Fruit fly (Drosophila melanogaster) whole organism, embryonic: Measurements from ENCODE around the gene ghi.

ENCODE experiments used
- Ada2b ChIP-seq: fragments of 200-800 bp; sonication (Bioruptor generic); IDR thresholded peaks from 2 replicates; pipeline ENCODE4 v1.3.6; 2022; ENCODE audit warnings: missing biosample characterization, missing genetic modification characterization
- Awh ChIP-seq: fragments of 200-800 bp; sonication (Bioruptor generic); IDR thresholded peaks from 2 replicates; pipeline ENCODE4, ENCODE4 v1.3.6; 2022; ENCODE audit warnings: missing biosample characterization, missing genetic modification characterization
- CG10274 ChIP-seq: fragments of 200-800 bp; sonication (Bioruptor generic); optimal IDR thresholded peaks from 3 replicates; lab custom pipeline; 2017; ENCODE audit warnings: missing biosample characterization, mild to moderate bottlenecking, missing genetic modification characterization
- CG11247 ChIP-seq: fragments of 200-800 bp; sonication (Bioruptor generic); IDR thresholded peaks from 2 replicates; pipeline ENCODE4 v1.3.6; 2022; ENCODE audit warnings: missing biosample characterization, missing genetic modification characterization
- CG11723 ChIP-seq: fragments of 200-800 bp; sonication (Bioruptor generic); optimal IDR thresholded peaks from 2 replicates; lab custom pipeline; 2017; ENCODE audit warnings: missing biosample characterization, mild to moderate bottlenecking, missing genetic modification characterization
- CG12155 ChIP-seq: fragments of 200-800 bp; sonication (Bioruptor generic); optimal IDR thresholded peaks from 3 replicates; lab custom pipeline; 2016; ENCODE audit warnings: missing biosample characterization, missing genetic modification characterization
- CG14667 ChIP-seq: fragments of 200-800 bp; sonication (Bioruptor generic); IDR thresholded peaks from 2 replicates; pipeline ENCODE4 v1.3.6; 2022; ENCODE audit warnings: missing biosample characterization, missing genetic modification characterization
- CG15011 ChIP-seq: fragments of 200-800 bp; sonication (Bioruptor generic); optimal IDR thresholded peaks from 3 replicates; lab custom pipeline; 2018; ENCODE audit warnings: missing biosample characterization, mild to moderate bottlenecking, missing genetic modification characterization
- CG16779 ChIP-seq: fragments of 200-800 bp; sonication (Bioruptor generic); IDR thresholded peaks from 2 replicates; pipeline ENCODE4 v1.3.6; 2022; ENCODE audit warnings: missing biosample characterization, missing genetic modification characterization
- CG18764 ChIP-seq: fragments of 200-800 bp; sonication (Bioruptor generic); optimal IDR thresholded peaks from 3 replicates; lab custom pipeline; 2016; ENCODE audit warnings: missing biosample characterization, missing genetic modification characterization
- CG2129 ChIP-seq: fragments of 200-800 bp; sonication (Bioruptor generic); IDR thresholded peaks from 2 replicates; pipeline ENCODE4 v1.3.6; 2022; ENCODE audit warnings: missing biosample characterization, missing genetic modification characterization; ENCODE audit not compliant: partially characterized antibody
- CG2199 ChIP-seq: fragments of 200-800 bp; sonication (Bioruptor generic); IDR thresholded peaks from 3 replicates; pipeline ENCODE4 v1.3.6; 2022; ENCODE audit warnings: missing biosample characterization, missing genetic modification characterization
- CG33213 ChIP-seq: fragments of 200-800 bp; sonication (Bioruptor generic); optimal IDR thresholded peaks from 3 replicates; lab custom pipeline; 2016; ENCODE audit warnings: missing biosample characterization, missing genetic modification characterization
- CG33557 ChIP-seq: fragments of 200-800 bp; sonication (Bioruptor generic); optimal IDR thresholded peaks from 2 replicates; lab custom pipeline; 2019; ENCODE audit warnings: missing biosample characterization, mild to moderate bottlenecking, missing genetic modification characterization, moderate library complexity
- CG34224 ChIP-seq: fragments of 200-800 bp; sonication (Bioruptor generic); IDR thresholded peaks from 3 replicates; pipeline ENCODE4 v1.3.6; 2022; ENCODE audit warnings: missing biosample characterization, missing genetic modification characterization; ENCODE audit not compliant: partially characterized antibody
- CG3847 ChIP-seq: fragments of 200-800 bp; sonication (Bioruptor generic); IDR thresholded peaks from 2 replicates; pipeline ENCODE4 v1.3.6; 2022; ENCODE audit warnings: missing biosample characterization, missing genetic modification characterization
- CG8089 ChIP-seq: fragments of 200-800 bp; sonication (Bioruptor generic); optimal IDR thresholded peaks from 3 replicates; lab custom pipeline; 2016; ENCODE audit warnings: missing biosample characterization, missing genetic modification characterization
- CG9437 ChIP-seq: fragments of 200-800 bp; sonication (Bioruptor generic); optimal IDR thresholded peaks from 2 replicates; lab custom pipeline; 2018; ENCODE audit warnings: missing biosample characterization, mild to moderate bottlenecking, missing genetic modification characterization
- CTCF ChIP-seq: fragments of 200-800 bp; sonication (Bioruptor generic); optimal IDR thresholded peaks from 2 replicates; lab custom pipeline; 2017; ENCODE audit warnings: missing biosample characterization, mild to moderate bottlenecking, missing genetic modification characterization, moderate library complexity
- Max ChIP-seq: fragments of 200-800 bp; sonication (Bioruptor generic); optimal IDR thresholded peaks from 2 replicates; lab custom pipeline; 2016; ENCODE audit warnings: missing biosample characterization, mild to moderate bottlenecking, missing genetic modification characterization
- Med ChIP-seq: fragments of 200-800 bp; sonication (Bioruptor generic); peaks from one replicate; lab custom pipeline; 2016; ENCODE audit warnings: missing biosample characterization, missing genetic modification characterization, mild to moderate bottlenecking, inconsistent platforms, moderate library complexity
- NFAT ChIP-seq: fragments of 200-800 bp; sonication (Bioruptor generic); IDR thresholded peaks from 2 replicates; pipeline ENCODE4 v1.3.6; 2022; ENCODE audit warnings: missing biosample characterization, missing genetic modification characterization
- NfI ChIP-seq: fragments of 200-800 bp; sonication (Bioruptor generic); optimal IDR thresholded peaks from 3 replicates; lab custom pipeline; 2018; ENCODE audit warnings: missing biosample characterization, mild to moderate bottlenecking, missing genetic modification characterization, moderate library complexity
- Oli ChIP-seq: fragments of 200-800 bp; sonication (Bioruptor generic); optimal IDR thresholded peaks from 2 replicates; lab custom pipeline; 2018; ENCODE audit warnings: missing biosample characterization, mild to moderate bottlenecking, missing genetic modification characterization, moderate library complexity
- Pdp1 ChIP-seq, 2 experiments: fragments of 200-800 bp; sonication (Bioruptor generic); optimal IDR thresholded peaks; 3 replicates each; lab custom pipeline; 2016; ENCODE audit warnings: missing biosample characterization in 2 of 2, missing genetic modification characterization in 2 of 2, mild to moderate bottlenecking in 1 of 2, moderate library complexity in 1 of 2
- Ravus ChIP-seq: fragments of 200-800 bp; sonication (Bioruptor generic); IDR thresholded peaks from 2 replicates; pipeline ENCODE4 v1.3.6; 2022; ENCODE audit warnings: missing biosample characterization, missing genetic modification characterization
- Sry-β ChIP-seq: fragments of 200-800 bp; sonication (Bioruptor generic); optimal IDR thresholded peaks from 2 replicates; lab custom pipeline; 2018; ENCODE audit warnings: missing biosample characterization, mild to moderate bottlenecking, missing genetic modification characterization, moderate library complexity
- Trl ChIP-seq, 3 experiments: fragments of >200 bp in 2 of 3; fragments of 200-800 bp in 1 of 3; sonication (Bioruptor generic) in 1 of 3; optimal IDR thresholded peaks; 2 replicates in 1 of 3; 3 replicates in 2 of 3; lab custom pipeline; 2016 to 2017; ENCODE audit warnings: missing biosample characterization in 1 of 3, missing genetic modification characterization in 1 of 3
- al ChIP-seq: fragments of 200-800 bp; sonication (Bioruptor generic); IDR thresholded peaks from 2 replicates; pipeline ENCODE4 v1.3.6; 2022; ENCODE audit warnings: missing biosample characterization, missing genetic modification characterization
- aop ChIP-seq: fragments of 200-800 bp; sonication (Bioruptor generic); IDR thresholded peaks from 2 replicates; pipeline ENCODE4 v1.3.6; 2022; ENCODE audit warnings: missing biosample characterization, missing genetic modification characterization
- ara ChIP-seq: fragments of 200-800 bp; sonication (Bioruptor generic); IDR thresholded peaks from 2 replicates; pipeline ENCODE4 v1.3.6; 2022; ENCODE audit warnings: missing biosample characterization, missing genetic modification characterization
- bbx ChIP-seq: fragments of 200-800 bp; sonication (Bioruptor generic); IDR thresholded peaks from 2 replicates; pipeline ENCODE4 v1.3.6; 2022; ENCODE audit warnings: missing biosample characterization, missing genetic modification characterization; ENCODE audit not compliant: partially characterized antibody
- cad ChIP-seq: fragments of >200 bp; optimal IDR thresholded peaks from 2 replicates; lab custom pipeline; 2017; ENCODE audit warnings: missing biosample characterization, missing genetic modification characterization
- caup ChIP-seq: fragments of 200-800 bp; sonication (Bioruptor generic); optimal IDR thresholded peaks from 3 replicates; lab custom pipeline; 2017; ENCODE audit warnings: missing biosample characterization, mild to moderate bottlenecking, missing genetic modification characterization, moderate library complexity; ENCODE audit not compliant: severe bottlenecking
- ci ChIP-seq: fragments of 200-800 bp; sonication (Bioruptor generic); IDR thresholded peaks from 3 replicates; pipeline ENCODE4 v1.3.6; 2022; ENCODE audit warnings: missing biosample characterization, missing genetic modification characterization
- ewg ChIP-seq: fragments of 200-800 bp; sonication (Bioruptor generic); optimal IDR thresholded peaks from 3 replicates; lab custom pipeline; 2017; ENCODE audit warnings: mild to moderate bottlenecking, missing biosample characterization, missing genetic modification reagents, missing genetic modification characterization
- fu2 ChIP-seq: fragments of 200-800 bp; sonication (Bioruptor generic); optimal IDR thresholded peaks from 2 replicates; lab custom pipeline; 2016; ENCODE audit warnings: missing biosample characterization, missing genetic modification characterization
- ind ChIP-seq: fragments of 200-800 bp; sonication (Bioruptor generic); optimal IDR thresholded peaks from 3 replicates; lab custom pipeline; 2016; ENCODE audit warnings: missing biosample characterization, missing genetic modification characterization
- jumu ChIP-seq: fragments of 200-800 bp; sonication (Bioruptor generic); optimal IDR thresholded peaks from 3 replicates; lab custom pipeline; 2016; ENCODE audit warnings: missing biosample characterization, missing genetic modification characterization
- lilli ChIP-seq: fragments of 200-800 bp; sonication (Bioruptor generic); optimal IDR thresholded peaks from 3 replicates; lab custom pipeline; 2016; ENCODE audit warnings: missing biosample characterization, missing genetic modification characterization
- mam ChIP-seq: fragments of 200-800 bp; sonication (Bioruptor generic); optimal IDR thresholded peaks from 3 replicates; lab custom pipeline; 2016; ENCODE audit warnings: missing biosample characterization, missing genetic modification characterization
- nerfin-1 ChIP-seq: fragments of 200-800 bp; sonication (Bioruptor generic); optimal IDR thresholded peaks from 3 replicates; lab custom pipeline; 2019; ENCODE audit warnings: missing biosample characterization, mild to moderate bottlenecking, missing genetic modification characterization, moderate library complexity
- peb ChIP-seq: fragments of 200-800 bp; sonication (Bioruptor generic); IDR thresholded peaks from 2 replicates; pipeline ENCODE4 v1.3.6; 2022; ENCODE audit warnings: missing biosample characterization, missing genetic modification characterization
- pros ChIP-seq: fragments of 200-800 bp; sonication (Bioruptor generic); optimal IDR thresholded peaks from 3 replicates; lab custom pipeline; 2019; ENCODE audit warnings: missing biosample characterization, mild to moderate bottlenecking, missing genetic modification characterization, moderate library complexity
- seq ChIP-seq: fragments of 200-800 bp; sonication (Bioruptor generic); IDR thresholded peaks from 2 replicates; pipeline ENCODE4 v1.3.6; 2022; ENCODE audit warnings: missing biosample characterization, missing genetic modification characterization
- slp2 ChIP-seq: fragments of 200-800 bp; sonication (Bioruptor generic); optimal IDR thresholded peaks from 2 replicates; lab custom pipeline; 2016; ENCODE audit warnings: missing biosample characterization, missing genetic modification characterization
- ssp ChIP-seq: fragments of 200-800 bp; sonication (Bioruptor generic); IDR thresholded peaks from 2 replicates; pipeline ENCODE4 v1.3.6; 2022; ENCODE audit warnings: missing biosample characterization, missing genetic modification characterization
- tgo ChIP-seq: fragments of 200-800 bp; sonication (Bioruptor generic); IDR thresholded peaks from 3 replicates; pipeline ENCODE4 v1.3.6; 2022; ENCODE audit warnings: missing biosample characterization, missing genetic modification characterization
- vfl ChIP-seq: fragments of 200-800 bp; sonication (Bioruptor generic); optimal IDR thresholded peaks from 2 replicates; lab custom pipeline; 2016; ENCODE audit warnings: missing biosample characterization, missing genetic modification characterization
- zen ChIP-seq: fragments of 200-800 bp; sonication (Bioruptor generic); optimal IDR thresholded peaks from 3 replicates; lab custom pipeline; 2018; ENCODE audit warnings: missing biosample characterization, mild to moderate bottlenecking, missing genetic modification characterization, moderate library complexity

The ghi gene

DNA sequence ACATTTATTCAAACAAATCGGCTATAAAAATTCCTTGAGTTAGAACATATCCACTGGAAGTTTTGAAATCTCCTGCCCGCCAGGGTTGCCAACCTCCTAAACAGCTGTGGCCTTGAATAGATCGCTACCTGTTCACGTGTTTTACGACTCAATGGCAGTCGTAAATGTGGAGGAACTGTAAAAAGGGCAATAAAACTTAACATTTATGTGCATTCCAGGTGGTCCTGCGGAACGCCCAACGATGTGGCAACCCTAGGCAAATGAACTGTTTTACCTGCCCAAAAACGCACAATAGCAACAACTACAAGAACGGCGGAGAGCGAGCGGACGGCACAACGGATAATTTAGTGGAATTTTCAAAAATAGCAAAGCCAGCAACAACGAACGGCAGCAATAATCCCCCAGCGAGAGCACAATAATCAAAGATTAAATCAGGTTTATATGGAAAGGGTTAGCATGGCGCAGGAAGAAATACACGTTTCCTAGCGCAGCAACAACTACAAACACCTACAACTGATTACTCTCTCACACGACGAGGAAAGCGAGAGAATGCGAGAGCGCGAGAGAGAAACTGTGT, 10.1 kb downstream of the ghi start (continued):
- TF ChIP-seq ssp (GFP tag; lab: Robert Waterston, UW): peak; percentile 25; the same call in 1 of the 2 replicates
- no peak for TF ChIP-seq fu2 (GFP tag; lab: Kevin White, UChicago)
- no peak for TF ChIP-seq Sry-β (GFP tag; lab: Kevin White, UChicago)
- no peak for TF ChIP-seq CG14667 (GFP tag; lab: Robert Waterston, UW)
- TF ChIP-seq ind (GFP tag; lab: Kevin White, UChicago): peak; percentile 49
- TF ChIP-seq Pdp1 (GFP tag; optimal IDR thresholded peaks at IDR 0.05; lab: Kevin White, UChicago): peak in 1 of 2 experiments; percentile 3
- peak; percentile 58 for TF ChIP-seq jumu
- TF ChIP-seq CG34224: 0 out of 3 replicates have a peak, but pooled peaks have one; percentile 26
- peak; percentile 73; the same call in 2 of the 3 replicates for TF ChIP-seq CG2199 (GFP tag; lab: Robert Waterston, UW)
- no peak for TF ChIP-seq CG9437 (GFP tag; lab: Kevin White, UChicago)
- TF ChIP-seq caup: no peak
- TF ChIP-seq CTCF (GFP tag; lab: Kevin White, UChicago): no peak
- TF ChIP-seq Trl (optimal IDR thresholded peaks at IDR 0.05; lab: Kevin White, UChicago): peak in 1 of 2 experiments; percentile 96
- TF ChIP-seq Trl (GFP tag; optimal IDR thresholded peaks at IDR 0.05; lab: Kevin White, UChicago): no peak
- peak; percentile 28 for TF ChIP-seq CG18764 (GFP tag; lab: Kevin White, UChicago)
- peak; percentile 43 for TF ChIP-seq NfI (GFP tag; lab: Kevin White, UChicago)
- TF ChIP-seq peb (GFP tag; lab: Robert Waterston, UW): peak; percentile 12; the same call in 1 of the 2 replicates
- TF ChIP-seq Awh (GFP tag; lab: Robert Waterston, UW): no peak
- TF ChIP-seq Ravus (GFP tag; lab: Robert Waterston, UW): no peak
- peak; percentile 35 for TF ChIP-seq Oli (tag; lab: Kevin White, UChicago)
- no peak for TF ChIP-seq CG8089
- peak; percentile 73 for TF ChIP-seq pros
- TF ChIP-seq CG15011: no peak
- TF ChIP-seq nerfin-1 (tag; lab: Kevin White, UChicago): peak; percentile 49
- 0 out of 2 replicates have a peak, but pooled peaks have one; percentile 20 for TF ChIP-seq al (GFP tag; lab: Robert Waterston, UW)
- TF ChIP-seq NFAT (GFP tag; lab: Robert Waterston, UW): peak; percentile 47
- TF ChIP-seq Med (GFP tag; lab: Kevin White, UChicago): peak; percentile 95
- 0 out of 2 replicates have a peak, but pooled peaks have one; percentile 55 for TF ChIP-seq bbx (GFP tag; lab: Robert Waterston, UW)
- TF ChIP-seq CG12155: no peak
- TF ChIP-seq zen (tag; lab: Kevin White, UChicago): peak; percentile 89
- peak; percentile 28; the same call in 1 of the 2 replicates for TF ChIP-seq CG3847
- TF ChIP-seq CG16779 (GFP tag; lab: Robert Waterston, UW): no peak
- peak; percentile 7 for TF ChIP-seq mam (GFP tag; lab: Kevin White, UChicago)
- peak; percentile 66; the same call in 1 of the 2 replicates for TF ChIP-seq ara (GFP tag; lab: Robert Waterston, UW)
- TF ChIP-seq slp2 (GFP tag; lab: Kevin White, UChicago): peak; percentile 12
- TF ChIP-seq CG11723 (GFP tag; lab: Kevin White, UChicago): no peak
- TF ChIP-seq Max (GFP tag; lab: Kevin White, UChicago): no peak
- no peak for TF ChIP-seq lilli (GFP tag; lab: Kevin White, UChicago)
- TF ChIP-seq CG33213: peak; percentile 29
- TF ChIP-seq cad: peak; percentile 100
- TF ChIP-seq vfl (GFP tag; lab: Kevin White, UChicago): peak; percentile 29
- no peak for TF ChIP-seq CG2129 (GFP tag; lab: Robert Waterston, UW)
- TF ChIP-seq ci (GFP tag; lab: Robert Waterston, UW): peak; percentile 73; the same call in 2 of the 3 replicates
- peak; percentile 23 for TF ChIP-seq CG10274
- no peak for TF ChIP-seq CG33557 (GFP tag; lab: Kevin White, UChicago)
- 0 out of 2 replicates have a peak, but pooled peaks have one; percentile 9 for TF ChIP-seq seq (GFP tag; lab: Robert Waterston, UW)
- TF ChIP-seq tgo (GFP tag; lab: Robert Waterston, UW): peak; percentile 21; the same call in 1 of the 3 replicates
- 0 out of 2 replicates have a peak, but pooled peaks have one; percentile 31 for TF ChIP-seq CG11247
- TF ChIP-seq aop (GFP tag; lab: Robert Waterston, UW): no peak
- peak; percentile 58; the same call in 1 of the 2 replicates for TF ChIP-seq Ada2b
- TF ChIP-seq ewg (GFP tag; lab: Kevin White, UChicago): no peak
